Worm (Caenorhabditis elegans): ENCODE measurements around the gene gck-3.
A peak's percentile ranks its signal among the peaks of the same experiment; 100 is the strongest.

The gck-3 gene

ce11 chrV:17910019-17910418, 56.6 kb downstream of the gck-3 start, which contains the start of gene dcar-1:
Gene dcar-1, plus strand, starts transcription at chrV:17910319.
- TF ChIP-seq unc-39 (tag; optimal IDR thresholded peaks at IDR 0.05), result no peak

ce11 chrV:17905765-17906164, 60.9 kb downstream of the gck-3 start:
- TF ChIP-seq ceh-28 (tag; optimal IDR thresholded peaks at IDR 0.05), result peak; percentile 66
- peak; percentile 56 for TF ChIP-seq nhr-25 (tag; optimal IDR thresholded peaks at IDR 0.05)
- no peak for TF ChIP-seq pqm-1 (tag; optimal IDR thresholded peaks at IDR 0.05)
- TF ChIP-seq elt-2 (tag; optimal IDR thresholded peaks at IDR 0.05), result no peak
- TF ChIP-seq zag-1 (tag; optimal IDR thresholded peaks at IDR 0.05), result no peak
- TF ChIP-seq nhr-23 (tag; optimal IDR thresholded peaks at IDR 0.05), result peak; percentile 50
- no peak for TF ChIP-seq ceh-16 (tag; optimal IDR thresholded peaks at IDR 0.05)
